Worm (Caenorhabditis elegans): Measurements from ENCODE around the gene W01C9.2.

W01C9.2 gene

ce11 chrII:8514729-8515128 is 21.4 kb upstream of the W01C9.2 start, which contains the start of gene ctg-2:
Gene ctg-2, plus strand, starts transcription at chrII:8515054.
- TF ChIP-seq mdt-29 (GFP tag; IDR thresholded peaks at IDR 0.05) = no peak
- TF ChIP-seq nhr-237 (tag; optimal IDR thresholded peaks at IDR 0.05) = no peak
- no peak for TF ChIP-seq aly-2 (tag; optimal IDR thresholded peaks at IDR 0.05)
- TF ChIP-seq unc-130 (GFP tag; optimal IDR thresholded peaks at IDR 0.05) = no peak
- TF ChIP-seq T20F7.1 (GFP tag; optimal IDR thresholded peaks at IDR 0.05) = peak; percentile 7
- TF ChIP-seq saeg-2 (GFP tag; IDR thresholded peaks at IDR 0.05) = no peak
- peak; percentile 75 for TF ChIP-seq pqm-1 (tag; optimal IDR thresholded peaks at IDR 0.05)
- TF ChIP-seq snpc-1.2 (GFP tag; IDR thresholded peaks at IDR 0.05) = no peak
- TF ChIP-seq php-3 (GFP tag; IDR thresholded peaks at IDR 0.05) = peak; percentile 39; the same call in 1 of the 2 replicates
- TF ChIP-seq dve-1 (tag; optimal IDR thresholded peaks at IDR 0.05; ENCODE audit: insufficient read depth) = peak; percentile 57
- TF ChIP-seq daf-16 (GFP tag; optimal IDR thresholded peaks at IDR 0.05) = no peak
- TF ChIP-seq daf-16 (tag; optimal IDR thresholded peaks at IDR 0.05) = peak; percentile 55
- TF ChIP-seq nhr-28 (tag; optimal IDR thresholded peaks at IDR 0.05) = peak; percentile 91
- no peak for TF ChIP-seq nhr-11 (tag; optimal IDR thresholded peaks at IDR 0.05)
- no peak for TF ChIP-seq tra-1 (GFP tag; IDR thresholded peaks at IDR 0.05)
- TF ChIP-seq egl-27 (tag; optimal IDR thresholded peaks at IDR 0.05) = no peak
- TF ChIP-seq unc-62 (GFP tag; optimal IDR thresholded peaks at IDR 0.05 in 1 of 2) = peak in 1 of 2 experiments; percentile 86
- no peak for TF ChIP-seq unc-62 (tag; optimal IDR thresholded peaks at IDR 0.05)
- no peak for TF ChIP-seq lin-39 (tag; optimal IDR thresholded peaks at IDR 0.05)
- TF ChIP-seq Y105C5A.15 (GFP tag; IDR thresholded peaks at IDR 0.05) = no peak
- no peak for TF ChIP-seq hif-1 (tag; optimal IDR thresholded peaks at IDR 0.05)
- no peak for TF ChIP-seq ceh-20 (GFP tag; IDR thresholded peaks at IDR 0.05)
- no peak for TF ChIP-seq attf-4 (tag; optimal IDR thresholded peaks at IDR 0.05)
- no peak for TF ChIP-seq nhr-25 (tag; optimal IDR thresholded peaks at IDR 0.05; ENCODE audit: borderline replicate concordance, insufficient read depth)
- TF ChIP-seq T26A8.4 (GFP tag; IDR thresholded peaks at IDR 0.05) = no peak
- peak; percentile 58 for TF ChIP-seq dmd-6 (GFP tag; IDR thresholded peaks at IDR 0.05)
- TF ChIP-seq ceh-28 (tag; optimal IDR thresholded peaks at IDR 0.05) = no peak
- TF ChIP-seq aha-1 (tag) = no peak
- TF ChIP-seq ceh-82 (tag; optimal IDR thresholded peaks at IDR 0.05) = no peak
- no peak for TF ChIP-seq nhr-102 (tag; optimal IDR thresholded peaks at IDR 0.05)

ce11 chrII:8515521-8515920 is 20.6 kb upstream of the W01C9.2 start:
- peak; percentile 55; the same call in 1 of the 2 replicates for TF ChIP-seq dmd-6 (GFP tag; IDR thresholded peaks at IDR 0.05)
- no peak for TF ChIP-seq madf-9 (GFP tag; conservative IDR thresholded peaks at IDR 0.05)
- TF ChIP-seq tra-1 (GFP tag; IDR thresholded peaks at IDR 0.05) = 0 out of 2 replicates have a peak, but pooled peaks have one; percentile 30
- TF ChIP-seq php-3 (GFP tag; IDR thresholded peaks at IDR 0.05) = no peak
- peak; percentile 41 for TF ChIP-seq hlh-11 (tag; optimal IDR thresholded peaks at IDR 0.05)
- peak; percentile 81 for TF ChIP-seq pqm-1 (tag; optimal IDR thresholded peaks at IDR 0.05)
- TF ChIP-seq ces-1 (GFP tag; optimal IDR thresholded peaks at IDR 0.05) = no peak
- no peak for TF ChIP-seq lin-39 (tag; optimal IDR thresholded peaks at IDR 0.05)
- TF ChIP-seq zag-1 (tag; optimal IDR thresholded peaks at IDR 0.05) = no peak
- TF ChIP-seq lin-38 (GFP tag; IDR thresholded peaks at IDR 0.05) = no peak
- no peak for TF ChIP-seq spr-3 (GFP tag; optimal IDR thresholded peaks at IDR 0.05)
- TF ChIP-seq daf-16 (GFP tag; optimal IDR thresholded peaks at IDR 0.05) = no peak
- peak; percentile 78 for TF ChIP-seq daf-16 (tag; optimal IDR thresholded peaks at IDR 0.05)
- peak; percentile 83 for TF ChIP-seq nhr-77 (tag; optimal IDR thresholded peaks at IDR 0.05)
- peak; percentile 95 for TF ChIP-seq nhr-28 (tag; optimal IDR thresholded peaks at IDR 0.05)
- no peak for TF ChIP-seq ceh-82 (tag; optimal IDR thresholded peaks at IDR 0.05)

ce11 chrII:8516783-8517182 is 19.4 kb upstream of the W01C9.2 start, which contains the start of gene rnh-2:
Gene rnh-2, plus strand, starts transcription at chrII:8517150.
- TF ChIP-seq F10B5.3 (tag; optimal IDR thresholded peaks at IDR 0.05) = no peak
- TF ChIP-seq fkh-10 (GFP tag; optimal IDR thresholded peaks at IDR 0.05) = no peak
- TF ChIP-seq D1046.2 (GFP tag; IDR thresholded peaks at IDR 0.05) = no peak
- TF ChIP-seq nhr-76 (tag; optimal IDR thresholded peaks at IDR 0.05) = no peak
- TF ChIP-seq Y48G9A.11 (GFP tag; IDR thresholded peaks at IDR 0.05) = no peak
- TF ChIP-seq R02D3.7 (tag; optimal IDR thresholded peaks at IDR 0.05) = no peak
- no peak for TF ChIP-seq daf-19 (GFP tag; conservative IDR thresholded peaks at IDR 0.05)
- TF ChIP-seq nhr-102 (tag; optimal IDR thresholded peaks at IDR 0.05) = peak; percentile 59
- peak; percentile 49 for TF ChIP-seq rbr-2 (tag; optimal IDR thresholded peaks at IDR 0.05)
- no peak for TF ChIP-seq egl-27 (tag; optimal IDR thresholded peaks at IDR 0.05)
- no peak for TF ChIP-seq spr-3 (GFP tag; optimal IDR thresholded peaks at IDR 0.05)
- TF ChIP-seq ZK546.5 (tag; optimal IDR thresholded peaks at IDR 0.05) = no peak
- TF ChIP-seq ceh-32 (tag; optimal IDR thresholded peaks at IDR 0.05; ENCODE audit: poor library complexity) = no peak
- peak; percentile 30 for TF ChIP-seq hlh-30 (tag; optimal IDR thresholded peaks at IDR 0.05; ENCODE audit: insufficient read depth)
- no peak for TF ChIP-seq snpc-1.2 (GFP tag; IDR thresholded peaks at IDR 0.05)
- TF ChIP-seq nhr-111 (GFP tag; optimal IDR thresholded peaks at IDR 0.05) = no peak
- no peak for TF ChIP-seq tra-1 (GFP tag; IDR thresholded peaks at IDR 0.05)
- peak; percentile 0 for TF ChIP-seq pqm-1 (tag; optimal IDR thresholded peaks at IDR 0.05)
- no peak for TF ChIP-seq Y105C5A.15 (GFP tag; IDR thresholded peaks at IDR 0.05)
